Fruit fly (Drosophila melanogaster) Kc167 (cell line): ENCODE data around the gene Ns4.

Experiments used
- Sin3A ChIP-seq: fragments of >200 bp; optimal IDR thresholded peaks from 2 replicates; lab custom pipeline; 2018; ENCODE audit warnings: missing external identifiers
- psq ChIP-seq: fragments of >200 bp; optimal IDR thresholded peaks from 2 replicates; lab custom pipeline; 2017; ENCODE audit warnings: missing external identifiers
- ttk ChIP-seq: sonication (Bioruptor generic); optimal IDR thresholded peaks from 2 replicates; lab custom pipeline; 2017; ENCODE audit warnings: missing external identifiers

DNA sequence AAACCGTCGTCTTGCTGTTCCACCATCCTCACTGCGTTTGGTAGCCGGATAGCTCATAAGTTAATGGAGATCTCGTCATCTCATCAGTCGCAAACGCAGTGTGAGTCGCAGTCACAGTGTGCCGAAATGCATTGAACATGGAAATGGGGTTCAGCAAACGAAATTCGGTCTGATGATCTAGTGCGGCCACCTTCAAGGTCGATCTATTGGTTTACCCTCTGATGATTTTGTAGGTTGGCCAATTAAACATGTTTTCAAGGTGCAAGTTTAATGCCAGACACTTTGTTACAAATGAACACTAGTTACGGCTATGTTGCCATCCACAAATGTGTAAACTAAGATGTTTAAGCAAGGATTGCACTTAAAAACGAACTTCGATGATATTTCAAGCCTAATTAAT is 50.6 kb downstream of the Ns4 start:
- TF ChIP-seq ttk (lab: Kevin White, UChicago) (no peak), psq (lab: Kevin White, UChicago) (no peak), Sin3A (no peak)
